Fruit fly (Drosophila melanogaster) whole organism, embryonic: ENCODE data around the gene CG42835.

Source experiments
- B-H1 ChIP-seq: fragments of 200-800 bp; sonication (Bioruptor generic); IDR thresholded peaks from 3 replicates; pipeline ENCODE4 v1.3.6; 2022; ENCODE audit warnings: missing biosample characterization, missing genetic modification characterization
- BEAF-32 ChIP-seq: fragments of 200-800 bp; sonication (Bioruptor generic); optimal IDR thresholded peaks from 3 replicates; lab custom pipeline; 2017; ENCODE audit warnings: missing biosample characterization, missing genetic modification characterization, mild to moderate bottlenecking, moderate library complexity, missing genetic modification reagents
- Blimp-1 ChIP-seq: fragments of 200-800 bp; sonication (Bioruptor generic); optimal IDR thresholded peaks from 3 replicates; lab custom pipeline; 2018; ENCODE audit warnings: missing biosample characterization, missing genetic modification characterization, mild to moderate bottlenecking, moderate library complexity, missing genetic modification reagents
- CG1024 ChIP-seq: fragments of 200-800 bp; sonication (Bioruptor generic); IDR thresholded peaks from 2 replicates; pipeline ENCODE4 v1.3.6; 2022; ENCODE audit warnings: missing biosample characterization, missing genetic modification characterization
- CG10959 ChIP-seq: fragments of 200-800 bp; sonication (Bioruptor generic); IDR thresholded peaks from 2 replicates; pipeline ENCODE4 v1.3.6; 2022; ENCODE audit warnings: missing biosample characterization, missing genetic modification characterization
- CG14050 ChIP-seq: fragments of 200-800 bp; sonication (Bioruptor generic); IDR thresholded peaks from 3 replicates; pipeline ENCODE4 v1.3.6; 2022; ENCODE audit warnings: missing biosample characterization, missing genetic modification characterization
- CG17186 ChIP-seq: fragments of 200-800 bp; sonication (Bioruptor generic); optimal IDR thresholded peaks from 3 replicates; lab custom pipeline; 2017; ENCODE audit warnings: missing biosample characterization, missing genetic modification reagents, missing genetic modification characterization
- CG30431 ChIP-seq: fragments of 200-800 bp; sonication (Bioruptor generic); optimal IDR thresholded peaks from 2 replicates; lab custom pipeline; 2017; ENCODE audit warnings: missing biosample characterization, missing genetic modification characterization
- CG4424 ChIP-seq: fragments of 200-800 bp; sonication (Bioruptor generic); optimal IDR thresholded peaks from 3 replicates; lab custom pipeline; 2016; ENCODE audit warnings: missing biosample characterization, missing genetic modification characterization
- CG6175 ChIP-seq: fragments of 200-800 bp; sonication (Bioruptor generic); IDR thresholded peaks from 3 replicates; pipeline ENCODE4 v1.3.6; 2022; ENCODE audit warnings: missing biosample characterization, missing genetic modification characterization
- CG6854 ChIP-seq: fragments of 200-800 bp; sonication (Bioruptor generic); optimal IDR thresholded peaks from 3 replicates; lab custom pipeline; 2017; ENCODE audit warnings: missing biosample characterization, mild to moderate bottlenecking, missing genetic modification characterization
- CG7271 ChIP-seq: fragments of 200-800 bp; sonication (Bioruptor generic); optimal IDR thresholded peaks from 2 replicates; lab custom pipeline; 2018; ENCODE audit warnings: missing biosample characterization, mild to moderate bottlenecking, missing genetic modification characterization, moderate library complexity
- CG7357 ChIP-seq: fragments of 200-800 bp; sonication (Bioruptor generic); IDR thresholded peaks from 3 replicates; pipeline ENCODE4 v1.3.6; 2022; ENCODE audit warnings: missing biosample characterization, missing genetic modification characterization
- CG7556 ChIP-seq: fragments of 200-800 bp; sonication (Bioruptor generic); optimal IDR thresholded peaks from 2 replicates; lab custom pipeline; 2017; ENCODE audit warnings: missing biosample characterization, mild to moderate bottlenecking, missing genetic modification characterization
- CG7987 ChIP-seq: fragments of 200-800 bp; sonication (Bioruptor generic); optimal IDR thresholded peaks from 2 replicates; lab custom pipeline; 2018; ENCODE audit warnings: missing biosample characterization, mild to moderate bottlenecking, missing genetic modification characterization, moderate library complexity
- CG8281 ChIP-seq: fragments of 200-800 bp; sonication (Bioruptor generic); optimal IDR thresholded peaks from 2 replicates; lab custom pipeline; 2018; ENCODE audit warnings: missing biosample characterization, mild to moderate bottlenecking, missing genetic modification characterization, moderate library complexity
- CG8359 ChIP-seq: fragments of 200-800 bp; sonication (Bioruptor generic); optimal IDR thresholded peaks from 2 replicates; lab custom pipeline; 2017; ENCODE audit warnings: missing biosample characterization, mild to moderate bottlenecking, missing genetic modification characterization, borderline replicate concordance
- CG9817 ChIP-seq: fragments of 200-800 bp; sonication (Bioruptor generic); optimal IDR thresholded peaks from 2 replicates; lab custom pipeline; 2018; ENCODE audit warnings: missing biosample characterization, mild to moderate bottlenecking, missing genetic modification characterization, moderate library complexity
- CTCF ChIP-seq: fragments of 200-800 bp; sonication (Bioruptor generic); optimal IDR thresholded peaks from 2 replicates; lab custom pipeline; 2017; ENCODE audit warnings: missing biosample characterization, mild to moderate bottlenecking, missing genetic modification characterization, moderate library complexity
- E2f2 ChIP-seq: fragments of 200-800 bp; sonication (Bioruptor generic); IDR thresholded peaks from 2 replicates; pipeline ENCODE4 v1.3.6; 2022; ENCODE audit warnings: missing biosample characterization, missing genetic modification characterization
- Fer2 ChIP-seq: fragments of 200-800 bp; sonication (Bioruptor generic); optimal IDR thresholded peaks from 2 replicates; lab custom pipeline; 2018; ENCODE audit warnings: missing biosample characterization, mild to moderate bottlenecking, missing genetic modification characterization, moderate library complexity
- Fer3 ChIP-seq: fragments of 200-800 bp; sonication (Bioruptor generic); optimal IDR thresholded peaks from 2 replicates; lab custom pipeline; 2018; ENCODE audit warnings: missing biosample characterization, mild to moderate bottlenecking, missing genetic modification characterization, moderate library complexity
- Gug ChIP-seq: fragments of 200-800 bp; sonication (Bioruptor generic); IDR thresholded peaks from 4 replicates; pipeline ENCODE4 v1.3.6; 2022; ENCODE audit warnings: missing biosample characterization, missing genetic modification characterization
- HLH3B ChIP-seq: fragments of 200-800 bp; sonication (Bioruptor generic); IDR thresholded peaks from 2 replicates; pipeline ENCODE4 v1.3.6; 2022; ENCODE audit warnings: missing biosample characterization, missing genetic modification characterization
- HLH4C ChIP-seq: fragments of 200-800 bp; sonication (Bioruptor generic); IDR thresholded peaks from 3 replicates; pipeline ENCODE4 v1.3.6; 2022; ENCODE audit warnings: missing biosample characterization, missing genetic modification characterization; ENCODE audit not compliant: partially characterized antibody
- Lpt ChIP-seq: fragments of >200 bp; optimal IDR thresholded peaks from 2 replicates; lab custom pipeline; 2018; ENCODE audit warnings: missing biosample characterization, missing genetic modification characterization
- Spps ChIP-seq: fragments of 200-800 bp; sonication (Bioruptor generic); optimal IDR thresholded peaks from 2 replicates; lab custom pipeline; 2018; ENCODE audit warnings: missing biosample characterization, mild to moderate bottlenecking, missing genetic modification characterization
- ab ChIP-seq: fragments of 200-800 bp; sonication (Bioruptor generic); optimal IDR thresholded peaks from 2 replicates; lab custom pipeline; 2016; ENCODE audit warnings: missing biosample characterization, missing genetic modification characterization
- ap ChIP-seq: fragments of 200-800 bp; sonication (Bioruptor generic); IDR thresholded peaks from 2 replicates; pipeline ENCODE4 v1.3.6; 2022; ENCODE audit warnings: missing biosample characterization, missing genetic modification characterization
- az2 ChIP-seq: fragments of 200-800 bp; sonication (Bioruptor generic); optimal IDR thresholded peaks from 3 replicates; lab custom pipeline; 2016; ENCODE audit warnings: missing biosample characterization, missing genetic modification characterization
- btn ChIP-seq: fragments of 200-800 bp; sonication (Bioruptor generic); optimal IDR thresholded peaks from 2 replicates; lab custom pipeline; 2016; ENCODE audit warnings: missing biosample characterization, missing genetic modification characterization
- cad ChIP-seq: fragments of >200 bp; optimal IDR thresholded peaks from 2 replicates; lab custom pipeline; 2017; ENCODE audit warnings: missing biosample characterization, missing genetic modification characterization
- chm ChIP-seq: fragments of 200-800 bp; sonication (Bioruptor generic); IDR thresholded peaks from 2 replicates; pipeline ENCODE4 v1.3.6; 2022; ENCODE audit warnings: missing biosample characterization, missing genetic modification characterization
- disco-r ChIP-seq: fragments of 200-800 bp; sonication (Bioruptor generic); optimal IDR thresholded peaks from 2 replicates; lab custom pipeline; 2016; ENCODE audit warnings: missing biosample characterization, missing genetic modification characterization
- emc ChIP-seq: fragments of 200-800 bp; sonication (Bioruptor generic); optimal IDR thresholded peaks from 2 replicates; lab custom pipeline; 2016; ENCODE audit warnings: missing biosample characterization, missing genetic modification characterization
- gem ChIP-seq: fragments of 200-800 bp; sonication (Bioruptor generic); optimal IDR thresholded peaks from 2 replicates; lab custom pipeline; 2019; ENCODE audit warnings: missing biosample characterization, mild to moderate bottlenecking, missing genetic modification characterization, moderate library complexity
- gsb-n ChIP-seq: fragments of 200-800 bp; sonication (Bioruptor generic); optimal IDR thresholded peaks from 3 replicates; lab custom pipeline; 2018; ENCODE audit warnings: missing biosample characterization, mild to moderate bottlenecking, missing genetic modification characterization
- hkb ChIP-seq, 2 experiments: fragments of 200-800 bp in 1 of 2; fragments of >200 bp in 1 of 2; sonication (Bioruptor generic) in 1 of 2; IDR thresholded peaks in 1 of 2; optimal IDR thresholded peaks in 1 of 2; 2 replicates each; pipeline versions ENCODE4 v1.3.6 to Lab custom; 2017 to 2022; ENCODE audit warnings: missing biosample characterization in 1 of 2, missing genetic modification characterization in 1 of 2
- ind ChIP-seq: fragments of 200-800 bp; sonication (Bioruptor generic); optimal IDR thresholded peaks from 3 replicates; lab custom pipeline; 2016; ENCODE audit warnings: missing biosample characterization, missing genetic modification characterization
- jigr1 ChIP-seq: fragments of 200-800 bp; sonication (Bioruptor generic); IDR thresholded peaks from 3 replicates; pipeline ENCODE4 v1.3.6; 2022; ENCODE audit warnings: missing biosample characterization, missing genetic modification characterization
- lbe ChIP-seq: fragments of 200-800 bp; sonication (Bioruptor generic); optimal IDR thresholded peaks from 2 replicates; lab custom pipeline; 2016; ENCODE audit warnings: missing biosample characterization, mild to moderate bottlenecking, missing genetic modification characterization
- mld ChIP-seq: fragments of 200-800 bp; sonication (Bioruptor generic); IDR thresholded peaks from 3 replicates; pipeline ENCODE4 v1.3.6; 2022; ENCODE audit warnings: missing biosample characterization, missing genetic modification characterization; ENCODE audit not compliant: partially characterized antibody
- ranshi ChIP-seq: fragments of 200-800 bp; sonication (Bioruptor generic); IDR thresholded peaks from 2 replicates; pipeline ENCODE4 v1.3.6; 2022; ENCODE audit warnings: missing biosample characterization, missing genetic modification characterization
- sc ChIP-seq, 3 experiments: fragments of >200 bp in 2 of 3; fragments of 200-800 bp in 1 of 3; sonication (Bioruptor generic) in 1 of 3; optimal IDR thresholded peaks; 2 replicates in 2 of 3; 3 replicates in 1 of 3; lab custom pipeline; 2017; ENCODE audit warnings: mild to moderate bottlenecking in 1 of 3, missing biosample characterization in 1 of 3, missing genetic modification characterization in 1 of 3, missing genetic modification reagents in 1 of 3
- schlank ChIP-seq: fragments of 200-800 bp; sonication (Bioruptor generic); optimal IDR thresholded peaks from 2 replicates; lab custom pipeline; 2018; ENCODE audit warnings: missing biosample characterization, mild to moderate bottlenecking, missing genetic modification characterization
- so ChIP-seq: fragments of 200-800 bp; sonication (Bioruptor generic); IDR thresholded peaks from 3 replicates; pipeline ENCODE4 v1.3.6; 2022; ENCODE audit warnings: missing biosample characterization, missing genetic modification characterization
- tgo ChIP-seq: fragments of 200-800 bp; sonication (Bioruptor generic); IDR thresholded peaks from 3 replicates; pipeline ENCODE4 v1.3.6; 2022; ENCODE audit warnings: missing biosample characterization, missing genetic modification characterization
- tll ChIP-seq, 2 experiments: fragments of 200-800 bp in 1 of 2; fragments of >200 bp in 1 of 2; sonication (Bioruptor generic) in 1 of 2; optimal IDR thresholded peaks; 2 replicates each; lab custom pipeline; 2017 to 2019; ENCODE audit warnings: missing biosample characterization in 2 of 2, missing genetic modification characterization in 2 of 2, mild to moderate bottlenecking in 1 of 2, moderate library complexity in 1 of 2
- trh ChIP-seq: fragments of 200-800 bp; sonication (Bioruptor generic); optimal IDR thresholded peaks from 2 replicates; lab custom pipeline; 2016; ENCODE audit warnings: missing biosample characterization, missing genetic modification characterization
- vfl ChIP-seq: fragments of 200-800 bp; sonication (Bioruptor generic); optimal IDR thresholded peaks from 2 replicates; lab custom pipeline; 2016; ENCODE audit warnings: missing biosample characterization, missing genetic modification characterization

Gene CG42835

DNA sequence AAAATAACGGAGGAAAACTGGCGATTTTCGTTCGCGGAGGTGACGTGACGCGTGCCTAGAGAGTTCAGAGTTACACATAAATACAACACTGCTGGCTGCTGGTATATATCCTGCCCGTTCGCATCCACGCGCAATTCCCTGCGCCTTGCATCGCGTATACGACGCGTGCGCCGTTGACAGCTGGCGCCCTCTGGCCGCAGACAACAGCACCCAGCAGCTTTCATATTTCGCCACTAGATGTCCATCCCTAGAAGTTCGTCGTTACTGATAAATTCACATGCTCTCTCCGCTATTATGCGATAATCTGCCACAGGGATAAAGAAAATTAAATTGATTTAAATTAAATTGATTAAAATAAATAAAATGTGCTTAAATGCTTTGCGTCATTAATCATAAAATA lies 18.0 kb upstream of the CG42835 start, which contains the start of gene Sur-8 (continued):
- TF ChIP-seq Fer3 (tag; lab: Kevin White, UChicago) (peak; percentile 49), CG6175 (GFP tag; lab: Robert Waterston, UW) (peak; percentile 51; the same call in 2 of the 3 replicates), CG4424 (peak; percentile 58), B-H1 (peak; percentile 19; the same call in 1 of the 3 replicates), CG1024 (peak; percentile 80), gsb-n (tag; lab: Kevin White, UChicago) (no peak), CG7271 (tag; lab: Kevin White, UChicago) (no peak), CG30431 (GFP tag; lab: Kevin White, UChicago) (peak; percentile 40), CG7556 (GFP tag; lab: Kevin White, UChicago) (no peak), Blimp-1 (GFP tag; lab: Kevin White, UChicago) (peak; percentile 31), cad (GFP tag; lab: Kevin White, UChicago) (no peak), CTCF (GFP tag; lab: Kevin White, UChicago) (peak; percentile 98), Lpt (GFP tag; lab: Kevin White, UChicago) (no peak), schlank (tag; lab: Kevin White, UChicago) (no peak), ap (peak; percentile 37; the same call in 1 of the 2 replicates), HLH4C (0 out of 3 replicates have a peak, but pooled peaks have one; percentile 28), CG17186 (GFP tag; lab: Kevin White, UChicago) (peak; percentile 48), trh (no peak), tll (GFP tag; optimal IDR thresholded peaks at IDR 0.05; lab: Kevin White, UChicago) (no peak), sc (optimal IDR thresholded peaks at IDR 0.05; lab: Kevin White, UChicago) (no peak), sc (GFP tag; optimal IDR thresholded peaks at IDR 0.05; lab: Kevin White, UChicago) (no peak), E2f2 (GFP tag; lab: Robert Waterston, UW) (peak; percentile 49; the same call in 1 of the 2 replicates), hkb (optimal IDR thresholded peaks at IDR 0.05; lab: Kevin White, UChicago) (no peak), hkb (GFP tag; IDR thresholded peaks at IDR 0.05; lab: Robert Waterston, UW) (peak; percentile 56; the same call in 1 of the 2 replicates), btn (GFP tag; lab: Kevin White, UChicago) (no peak), ind (GFP tag; lab: Kevin White, UChicago) (peak; percentile 64), ranshi (GFP tag; lab: Robert Waterston, UW) (0 out of 2 replicates have a peak, but pooled peaks have one; percentile 22), BEAF-32 (GFP tag; lab: Kevin White, UChicago) (peak; percentile 4), CG8359 (GFP tag; lab: Kevin White, UChicago) (peak; percentile 47), gem (tag; lab: Kevin White, UChicago) (peak; percentile 56), CG6854 (GFP tag; lab: Kevin White, UChicago) (peak; percentile 1), Fer2 (tag; lab: Kevin White, UChicago) (no peak), emc (no peak), Spps (tag; lab: Kevin White, UChicago) (no peak), Gug (GFP tag; lab: Robert Waterston, UW) (peak; percentile 62; the same call in 2 of the 4 replicates), CG8281 (no peak), mld (peak; percentile 11; the same call in 1 of the 3 replicates), so (GFP tag; lab: Robert Waterston, UW) (0 out of 3 replicates have a peak, but pooled peaks have one; percentile 58), jigr1 (GFP tag; lab: Robert Waterston, UW) (no peak), CG7357 (peak; percentile 34; the same call in 1 of the 3 replicates), tgo (peak; percentile 67; the same call in 2 of the 3 replicates), vfl (GFP tag; lab: Kevin White, UChicago) (no peak), CG9817 (tag; lab: Kevin White, UChicago) (peak; percentile 58), CG14050 (peak; percentile 59), HLH3B (peak; percentile 67), chm (GFP tag; lab: Robert Waterston, UW) (no peak), lbe (GFP tag; lab: Kevin White, UChicago) (no peak), az2 (GFP tag; lab: Kevin White, UChicago) (peak; percentile 76), CG7987 (GFP tag; lab: Kevin White, UChicago) (peak; percentile 64), ab (GFP tag; lab: Kevin White, UChicago) (no peak), CG10959 (GFP tag; lab: Robert Waterston, UW) (peak; percentile 29; the same call in 1 of the 2 replicates), disco-r (GFP tag; lab: Kevin White, UChicago) (peak; percentile 17)
